Fruit fly (Drosophila melanogaster): ENCODE data around the gene CG3982.
A peak's percentile ranks its signal among the peaks of the same experiment; 100 is the strongest.

CG3982 gene

DNA sequence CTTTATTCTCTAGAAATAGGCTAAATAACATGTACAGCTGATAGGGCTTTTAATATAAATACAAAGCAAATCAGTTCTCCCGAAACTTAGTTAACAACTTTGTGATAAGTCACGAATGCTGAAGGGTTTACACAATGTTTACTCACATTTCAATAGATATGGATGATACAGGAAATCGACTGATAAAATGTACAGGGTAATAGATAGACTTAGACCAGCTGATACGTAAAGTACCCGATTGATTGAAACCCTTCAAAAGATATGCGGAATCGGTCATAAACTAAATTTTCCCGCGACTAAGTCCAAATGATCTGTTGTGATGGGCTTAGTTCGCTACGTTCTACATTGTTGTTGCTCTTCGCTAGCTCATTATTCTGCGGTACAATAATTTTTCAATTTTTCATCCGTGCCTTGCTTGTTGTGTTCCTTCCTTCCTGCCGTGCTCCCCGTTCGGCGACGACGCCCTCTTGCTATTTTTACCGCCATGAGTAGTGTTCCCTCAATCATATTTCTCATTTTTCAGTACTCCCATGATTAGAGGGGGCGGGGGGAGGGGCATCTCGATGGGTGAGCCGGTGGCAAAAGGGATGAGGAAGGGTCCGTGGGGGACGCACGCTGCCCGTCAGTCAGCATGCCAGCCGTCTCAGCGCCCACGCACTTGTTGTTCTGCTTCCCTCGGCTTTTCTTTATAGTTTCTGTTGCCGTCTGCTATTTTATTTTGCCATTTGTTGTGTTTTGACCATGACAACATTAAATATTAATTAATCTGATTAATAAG is 15.8 kb upstream of the CG3982 start (continued):
- no peak for TF ChIP-seq eyg (GFP tag; optimal IDR thresholded peaks at IDR 0.05)
- no peak for TF ChIP-seq Dip3 (GFP tag; optimal IDR thresholded peaks at IDR 0.05)
- no peak for TF ChIP-seq Side (GFP tag; optimal IDR thresholded peaks at IDR 0.05)
- TF ChIP-seq Atf3 (GFP tag; optimal IDR thresholded peaks at IDR 0.05) = no peak
- no peak for TF ChIP-seq psq (GFP tag; optimal IDR thresholded peaks at IDR 0.05)
- TF ChIP-seq Hr39 (optimal IDR thresholded peaks at IDR 0.05) = peak; percentile 65
- no peak for TF ChIP-seq Dbx (GFP tag; IDR thresholded peaks at IDR 0.05)
- TF ChIP-seq Lim3 (GFP tag; IDR thresholded peaks at IDR 0.05) = no peak

DNA sequence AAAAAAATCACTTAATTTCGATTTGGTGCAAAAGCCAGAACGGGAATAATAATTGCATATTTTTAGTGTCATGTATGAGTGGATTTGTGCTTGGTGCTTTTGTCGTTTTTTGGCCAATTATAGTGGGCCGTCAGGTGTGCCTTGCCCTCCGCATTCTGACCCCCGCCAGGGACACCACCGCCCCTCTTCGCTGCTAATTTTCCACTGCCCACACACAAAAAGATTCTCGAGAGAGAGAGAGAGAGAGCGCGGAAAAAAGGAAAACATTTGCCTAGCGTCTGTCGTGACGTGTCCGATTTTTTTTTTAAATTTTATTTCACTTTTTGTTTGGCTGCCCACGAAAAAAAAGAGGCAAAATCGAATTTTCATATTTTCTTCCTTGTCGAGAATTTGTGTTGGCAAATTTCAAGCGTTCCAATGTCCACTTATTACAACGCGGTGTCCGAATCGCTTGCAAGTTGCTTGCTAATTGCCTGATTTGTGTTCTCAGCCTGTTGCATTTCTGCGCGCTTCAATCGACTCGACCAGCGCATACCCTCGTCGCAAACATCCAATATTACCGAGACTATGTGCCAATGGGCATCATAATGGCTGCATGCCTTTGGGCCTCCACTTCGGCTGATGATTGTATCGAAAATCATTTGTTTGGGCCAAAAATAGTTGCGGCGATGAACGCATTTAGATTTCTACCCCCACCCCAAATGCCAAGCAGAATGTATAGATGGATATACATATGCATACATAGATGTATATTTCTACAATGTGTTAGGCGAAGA is 14.8 kb upstream of the CG3982 start:
- no peak for TF ChIP-seq hb (GFP tag; IDR thresholded peaks at IDR 0.05; ENCODE audit: partially characterized antibody)
- TF ChIP-seq HLHmδ (GFP tag; optimal IDR thresholded peaks at IDR 0.05) = no peak
- TF ChIP-seq stc (GFP tag; IDR thresholded peaks at IDR 0.05) = no peak
- TF ChIP-seq zen (tag; optimal IDR thresholded peaks at IDR 0.05) = no peak
- TF ChIP-seq salm (tag; optimal IDR thresholded peaks at IDR 0.05) = no peak
- TF ChIP-seq D19A (tag; optimal IDR thresholded peaks at IDR 0.05) = peak; percentile 9
- no peak for TF ChIP-seq ac (GFP tag; optimal IDR thresholded peaks at IDR 0.05)
- TF ChIP-seq so (GFP tag; IDR thresholded peaks at IDR 0.05) = no peak
- no peak for TF ChIP-seq Awh (GFP tag; IDR thresholded peaks at IDR 0.05)
- TF ChIP-seq row (GFP tag; IDR thresholded peaks at IDR 0.05) = 0 out of 3 replicates have a peak, but pooled peaks have one; percentile 37
- TF ChIP-seq CG2199 (GFP tag; IDR thresholded peaks at IDR 0.05) = peak; percentile 64; the same call in 2 of the 3 replicates
- TF ChIP-seq sd (tag; optimal IDR thresholded peaks at IDR 0.05) = peak; percentile 75
- no peak for TF ChIP-seq ranshi (GFP tag; IDR thresholded peaks at IDR 0.05)
- no peak for TF ChIP-seq dysf (GFP tag; IDR thresholded peaks at IDR 0.05)
- TF ChIP-seq CG34376 (GFP tag; optimal IDR thresholded peaks at IDR 0.05) = no peak
- TF ChIP-seq CG12071 (GFP tag; optimal IDR thresholded peaks at IDR 0.05) = no peak
- no peak for TF ChIP-seq CG6791 (GFP tag; IDR thresholded peaks at IDR 0.05; ENCODE audit: partially characterized antibody)
- TF ChIP-seq D19B (GFP tag; optimal IDR thresholded peaks at IDR 0.05) = peak; percentile 55
- TF ChIP-seq Sin3A (optimal IDR thresholded peaks at IDR 0.05) = no peak
- no peak for TF ChIP-seq CG12104 (GFP tag; optimal IDR thresholded peaks at IDR 0.05)
- TF ChIP-seq NFAT (GFP tag; IDR thresholded peaks at IDR 0.05) = peak; percentile 35; the same call in 1 of the 2 replicates
- no peak for TF ChIP-seq B-H1 (GFP tag; IDR thresholded peaks at IDR 0.05)
- no peak for TF ChIP-seq CG7372 (GFP tag; IDR thresholded peaks at IDR 0.05)
- no peak for TF ChIP-seq CG4820 (GFP tag; optimal IDR thresholded peaks at IDR 0.05)
- no peak for TF ChIP-seq CG9797 (GFP tag; optimal IDR thresholded peaks at IDR 0.05)
- TF ChIP-seq Xrp1 (GFP tag; IDR thresholded peaks at IDR 0.05) = no peak
- TF ChIP-seq CG11696 (GFP tag; IDR thresholded peaks at IDR 0.05) = no peak
- no peak for TF ChIP-seq pan (optimal IDR thresholded peaks at IDR 0.05)
- no peak for TF ChIP-seq pan (GFP tag; optimal IDR thresholded peaks at IDR 0.05 in 1 of 2, IDR thresholded peaks at IDR 0.05 in 1 of 2)
- peak; percentile 24; the same call in 1 of the 2 replicates for TF ChIP-seq crol (GFP tag; IDR thresholded peaks at IDR 0.05)
- TF ChIP-seq Adf1 (GFP tag; IDR thresholded peaks at IDR 0.05) = no peak
- TF ChIP-seq CG1792 (GFP tag; optimal IDR thresholded peaks at IDR 0.05) = no peak
- TF ChIP-seq Hmx (GFP tag; optimal IDR thresholded peaks at IDR 0.05) = no peak
- TF ChIP-seq al (GFP tag; IDR thresholded peaks at IDR 0.05) = no peak
- no peak for TF ChIP-seq Rx (GFP tag; IDR thresholded peaks at IDR 0.05)
- no peak for TF ChIP-seq CG17912 (GFP tag; optimal IDR thresholded peaks at IDR 0.05)
- TF ChIP-seq sens-2 (GFP tag; IDR thresholded peaks at IDR 0.05) = no peak
- TF ChIP-seq Hr3 (GFP tag; optimal IDR thresholded peaks at IDR 0.05) = no peak
- TF ChIP-seq CG7786 (GFP tag; optimal IDR thresholded peaks at IDR 0.05) = no peak
- no peak for TF ChIP-seq Oli (tag; optimal IDR thresholded peaks at IDR 0.05)
- TF ChIP-seq CG1832 (GFP tag; optimal IDR thresholded peaks at IDR 0.05) = no peak

Data from whole organism, embryonic.